Worm (Caenorhabditis elegans) whole organism, L3 larva: ENCODE measurements around the gene Y39B6A.3.

ENCODE experiments used
- R02D3.7 ChIP-seq: fragments of 150-350 bp; optimal IDR thresholded peaks from 2 replicates; lab custom pipeline; 2014; ENCODE audit warnings: missing biosample characterization, missing genetic modification characterization
- aly-2 ChIP-seq: fragments of 150-350 bp; optimal IDR thresholded peaks from 2 replicates; lab custom pipeline; 2014; ENCODE audit warnings: missing biosample characterization, missing genetic modification characterization
- ama-1 ChIP-seq: fragments of 150-350 bp; optimal IDR thresholded peaks from 2 replicates; lab custom pipeline; 2018
- ceh-16 ChIP-seq: sonication (generic microtip); optimal IDR thresholded peaks from 2 replicates; lab custom pipeline; 2017; ENCODE audit warnings: missing biosample characterization, missing genetic modification characterization
- ceh-28 ChIP-seq: fragments of 150-350 bp; optimal IDR thresholded peaks from 2 replicates; lab custom pipeline; 2014; ENCODE audit warnings: missing biosample characterization, missing genetic modification reagents, missing genetic modification characterization
- ceh-82 ChIP-seq: fragments of 150-350 bp; optimal IDR thresholded peaks from 2 replicates; lab custom pipeline; 2014; ENCODE audit warnings: missing biosample characterization, missing genetic modification characterization
- ceh-9 ChIP-seq: sonication (generic microtip); optimal IDR thresholded peaks from 2 replicates; lab custom pipeline; 2018; ENCODE audit warnings: missing biosample characterization, missing genetic modification characterization
- daf-12 ChIP-seq: fragments of 150-350 bp; optimal IDR thresholded peaks from 2 replicates; lab custom pipeline; 2014; ENCODE audit warnings: missing biosample characterization, missing genetic modification reagents, missing genetic modification characterization
- egl-5 ChIP-seq: fragments of 150-350 bp; optimal IDR thresholded peaks from 2 replicates; lab custom pipeline; 2017; ENCODE audit warnings: missing biosample characterization, missing genetic modification reagents, missing genetic modification characterization, inconsistent platforms
- elt-1 ChIP-seq: fragments of 150-350 bp; optimal IDR thresholded peaks from 2 replicates; lab custom pipeline; 2014; ENCODE audit warnings: missing biosample characterization, missing genetic modification characterization
- elt-2 ChIP-seq: sonication (generic microtip); optimal IDR thresholded peaks from 2 replicates; lab custom pipeline; 2016; ENCODE audit warnings: missing genetic modification reagents, mild to moderate bottlenecking, missing genetic modification characterization, missing compliant biosample characterization
- elt-3 ChIP-seq, 3 experiments: fragments of 150-350 bp in 1 of 3; sonication (generic microtip) in 2 of 3; optimal IDR thresholded peaks; 2 replicates in 2 of 3; 4 replicates in 1 of 3; lab custom pipeline; 2014 to 2017; ENCODE audit warnings: missing biosample characterization in 3 of 3, missing genetic modification characterization in 3 of 3
- eor-1 ChIP-seq, 2 experiments: fragments of 150-350 bp; optimal IDR thresholded peaks; 2 replicates each; lab custom pipeline; 2014 to 2018; ENCODE audit warnings: missing biosample characterization in 2 of 2, missing genetic modification characterization in 2 of 2
- fkh-10 ChIP-seq: sonication (generic microtip); optimal IDR thresholded peaks from 2 replicates; lab custom pipeline; 2017; ENCODE audit warnings: missing biosample characterization, missing genetic modification reagents, missing genetic modification characterization
- fkh-2 ChIP-seq: fragments of 150-350 bp; optimal IDR thresholded peaks from 2 replicates; lab custom pipeline; 2014; ENCODE audit warnings: missing biosample characterization, missing genetic modification reagents, missing genetic modification characterization
- jun-1 ChIP-seq: fragments of 150-350 bp; optimal IDR thresholded peaks from 2 replicates; lab custom pipeline; 2014; ENCODE audit warnings: missing biosample characterization, missing genetic modification reagents, missing genetic modification characterization
- lin-15B ChIP-seq: fragments of 150-350 bp; optimal IDR thresholded peaks from 2 replicates; lab custom pipeline; 2014; ENCODE audit warnings: missing biosample characterization, missing genetic modification characterization
- lin-39 ChIP-seq: fragments of 150-350 bp; optimal IDR thresholded peaks from 2 replicates; lab custom pipeline; 2018; ENCODE audit warnings: missing biosample characterization, missing genetic modification reagents, missing genetic modification characterization
- lsy-12 ChIP-seq: sonication (generic microtip); optimal IDR thresholded peaks from 2 replicates; lab custom pipeline; 2016; ENCODE audit warnings: mild to moderate bottlenecking, missing genetic modification characterization, missing compliant biosample characterization
- mdl-1 ChIP-seq: fragments of 150-350 bp; optimal IDR thresholded peaks from 2 replicates; lab custom pipeline; 2014; ENCODE audit warnings: missing biosample characterization, missing genetic modification characterization
- mml-1 ChIP-seq: fragments of 150-350 bp; sonication (generic microtip); optimal IDR thresholded peaks from 3 replicates; lab custom pipeline; 2014; ENCODE audit warnings: missing biosample characterization, missing genetic modification characterization
- nhr-11 ChIP-seq: fragments of 150-350 bp; optimal IDR thresholded peaks from 2 replicates; lab custom pipeline; 2014; ENCODE audit warnings: missing biosample characterization, missing genetic modification characterization
- nhr-12 ChIP-seq: fragments of 150-350 bp; optimal IDR thresholded peaks from 2 replicates; lab custom pipeline; 2014; ENCODE audit warnings: missing biosample characterization, missing genetic modification characterization
- nhr-23 ChIP-seq: fragments of 150-350 bp; optimal IDR thresholded peaks from 2 replicates; lab custom pipeline; 2014; ENCODE audit warnings: missing biosample characterization, missing genetic modification reagents, missing genetic modification characterization
- nhr-237 ChIP-seq: fragments of 150-350 bp; optimal IDR thresholded peaks from 2 replicates; lab custom pipeline; 2014; ENCODE audit warnings: missing biosample characterization, missing genetic modification characterization
- nhr-25 ChIP-seq: sonication (generic microtip); optimal IDR thresholded peaks from 2 replicates; lab custom pipeline; 2017; ENCODE audit warnings: missing biosample characterization, missing genetic modification characterization
- nhr-28 ChIP-seq: fragments of 150-350 bp; optimal IDR thresholded peaks from 2 replicates; lab custom pipeline; 2014; ENCODE audit warnings: missing biosample characterization, missing genetic modification characterization
- nhr-67 ChIP-seq: fragments of 150-350 bp; optimal IDR thresholded peaks from 2 replicates; lab custom pipeline; 2014; ENCODE audit warnings: missing biosample characterization, missing genetic modification characterization
- nhr-76 ChIP-seq: fragments of 150-350 bp; sonication (generic microtip); optimal IDR thresholded peaks from 5 replicates; lab custom pipeline; 2014; ENCODE audit warnings: missing biosample characterization, missing genetic modification characterization
- nhr-77 ChIP-seq: fragments of 150-350 bp; optimal IDR thresholded peaks from 2 replicates; lab custom pipeline; 2014; ENCODE audit warnings: missing biosample characterization, missing genetic modification characterization
- pha-4 ChIP-seq: fragments of 150-350 bp; optimal IDR thresholded peaks from 2 replicates; lab custom pipeline; 2014; ENCODE audit warnings: missing biosample characterization, missing genetic modification reagents, missing genetic modification characterization
- pqm-1 ChIP-seq: fragments of 150-350 bp; optimal IDR thresholded peaks from 2 replicates; lab custom pipeline; 2017; ENCODE audit warnings: missing biosample characterization, missing genetic modification characterization, inconsistent platforms
- sea-2 ChIP-seq: fragments of 150-350 bp; sonication (generic microtip); optimal IDR thresholded peaks from 4 replicates; lab custom pipeline; 2014; ENCODE audit warnings: missing biosample characterization, missing genetic modification reagents, missing genetic modification characterization
- skn-1 ChIP-seq: fragments of 150-350 bp; optimal IDR thresholded peaks from 2 replicates; lab custom pipeline; 2014; ENCODE audit warnings: missing biosample characterization, missing genetic modification characterization
- tbx-2 ChIP-seq: sonication (generic microtip); optimal IDR thresholded peaks from 2 replicates; lab custom pipeline; 2016; ENCODE audit warnings: mild to moderate bottlenecking, missing genetic modification characterization, missing compliant biosample characterization
- unc-39 ChIP-seq: sonication (generic microtip); optimal IDR thresholded peaks from 4 replicates; lab custom pipeline; 2017; ENCODE audit warnings: missing biosample characterization, missing genetic modification characterization
- zag-1 ChIP-seq: fragments of 150-350 bp; optimal IDR thresholded peaks from 2 replicates; lab custom pipeline; 2014; ENCODE audit warnings: missing biosample characterization, missing genetic modification characterization
- ztf-4 ChIP-seq: fragments of 150-350 bp; optimal IDR thresholded peaks from 2 replicates; lab custom pipeline; 2014; ENCODE audit warnings: missing biosample characterization, missing genetic modification characterization

Gene Y39B6A.3

DNA sequence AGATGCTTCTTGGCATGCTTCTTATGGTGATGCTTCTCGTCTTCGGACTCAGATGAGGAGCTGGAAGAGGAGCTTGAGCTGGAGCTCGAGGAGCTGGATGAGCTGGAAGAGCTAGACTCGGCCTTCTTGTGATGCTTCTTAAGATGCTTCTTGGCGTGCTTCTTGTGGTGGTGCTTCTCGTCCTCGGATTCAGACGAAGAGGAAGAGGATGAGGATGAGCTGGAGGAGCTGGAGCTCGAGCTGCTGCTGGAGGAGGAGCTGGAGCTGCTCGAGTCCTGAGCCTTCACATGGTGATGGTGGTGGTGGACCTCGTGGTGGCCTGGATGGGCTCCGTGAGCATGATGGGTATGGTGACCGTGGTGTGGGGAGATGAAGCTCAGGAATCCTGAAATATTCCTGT lies 13.0 kb upstream of the Y39B6A.3 start:
- TF ChIP-seq lin-15B (tag; lab: Kevin White, UChicago) (no peak), zag-1 (tag; lab: Kevin White, UChicago) (no peak), nhr-12 (tag; lab: Kevin White, UChicago) (no peak)

DNA sequence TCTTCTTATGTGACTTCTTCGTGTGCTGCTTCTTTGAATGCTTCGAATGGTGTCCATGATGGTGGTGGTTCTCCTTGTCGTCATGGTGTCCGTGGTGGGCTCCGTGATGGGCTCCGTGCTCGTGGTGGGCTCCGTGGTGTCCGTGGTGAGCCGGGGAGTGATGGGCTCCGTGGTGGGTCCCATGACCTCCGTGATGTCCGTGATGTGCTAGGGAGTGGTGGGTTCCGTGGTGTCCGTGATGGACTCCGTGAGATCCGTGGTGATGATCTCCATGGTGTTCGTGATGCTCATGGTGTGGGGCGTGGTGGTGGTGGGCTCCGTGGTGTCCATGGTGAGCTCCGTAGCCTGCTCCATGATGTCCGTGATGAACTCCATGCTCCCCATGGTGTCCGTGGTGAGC lies 11.4 kb upstream of the Y39B6A.3 start:
- TF ChIP-seq R02D3.7 (no peak), mdl-1 (no peak), ceh-82 (no peak), pha-4 (tag; lab: Kevin White, UChicago) (no peak), ztf-4 (tag; lab: Kevin White, UChicago) (no peak), skn-1 (tag; lab: Kevin White, UChicago) (no peak), lsy-12 (tag; lab: Kevin White, UChicago) (no peak), nhr-12 (tag; lab: Kevin White, UChicago) (no peak), nhr-76 (tag; lab: Kevin White, UChicago) (no peak), nhr-25 (tag; lab: Kevin White, UChicago) (no peak), tbx-2 (tag; lab: Kevin White, UChicago) (no peak), ceh-9 (tag; lab: Kevin White, UChicago) (no peak), nhr-237 (no peak)

DNA sequence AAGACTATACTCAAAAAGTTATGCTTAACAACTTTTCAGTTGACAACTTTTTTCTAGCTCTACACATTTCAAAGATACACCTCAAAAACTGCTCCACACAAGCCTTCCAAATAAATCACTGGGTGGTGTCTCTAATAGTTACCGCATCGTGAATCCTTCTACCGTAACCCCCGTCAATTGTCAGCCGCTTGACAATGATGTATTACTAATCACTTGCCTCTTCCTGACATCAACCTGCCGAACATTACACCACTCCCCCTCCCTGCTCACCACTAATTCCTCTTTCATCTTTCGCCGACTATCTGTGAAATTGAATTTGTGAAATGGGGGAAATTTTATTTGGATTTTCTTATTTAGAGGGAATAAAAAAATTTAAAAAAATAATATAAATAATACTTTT lies 8.1 kb downstream of the Y39B6A.3 start:
- TF ChIP-seq lin-39 (tag; lab: Kevin White, UChicago), result no peak
- TF ChIP-seq mml-1 (tag; lab: Kevin White, UChicago), result no peak
- TF ChIP-seq daf-12 (tag; lab: Kevin White, UChicago), result no peak
- TF ChIP-seq nhr-77, result no peak
- TF ChIP-seq eor-1 (tag; optimal IDR thresholded peaks at IDR 0.05; lab: Kevin White, UChicago), result no peak
- TF ChIP-seq elt-1 (tag; lab: Kevin White, UChicago), result no peak
- no peak for TF ChIP-seq aly-2 (tag; lab: Kevin White, UChicago)
- TF ChIP-seq nhr-12 (tag; lab: Kevin White, UChicago), result no peak
- no peak for TF ChIP-seq ceh-28 (tag; lab: Kevin White, UChicago)
- TF ChIP-seq fkh-10 (GFP tag; lab: Kevin White, UChicago), result no peak

DNA sequence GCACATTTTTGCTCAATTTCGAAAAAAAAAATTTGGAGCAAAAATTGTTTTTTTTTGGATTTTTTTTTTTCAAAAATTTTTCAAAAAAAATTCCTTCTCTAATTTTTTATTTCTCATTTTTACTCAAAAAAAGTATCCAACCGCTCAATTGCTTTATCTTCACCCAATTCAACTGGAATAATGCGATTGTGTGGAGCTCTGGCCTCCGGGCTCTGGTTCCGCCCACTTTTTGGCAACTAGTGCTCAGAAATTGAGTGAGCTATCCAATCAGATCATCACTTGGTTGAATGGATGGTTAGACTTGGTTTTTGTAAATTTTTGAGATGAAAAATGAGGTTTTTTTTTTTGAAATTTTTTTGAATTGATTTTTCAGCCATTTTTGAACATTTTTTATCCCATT lies 10.9 kb downstream of the Y39B6A.3 start:
- no peak for TF ChIP-seq nhr-25 (tag; lab: Kevin White, UChicago)
- no peak for TF ChIP-seq ama-1 (lab: Kevin White, UChicago)
- TF ChIP-seq nhr-77, result no peak
- TF ChIP-seq fkh-10 (GFP tag; lab: Kevin White, UChicago), result no peak
- no peak for TF ChIP-seq nhr-28 (tag; lab: Kevin White, UChicago)
- TF ChIP-seq daf-12 (tag; lab: Kevin White, UChicago), result no peak
- TF ChIP-seq lsy-12 (tag; lab: Kevin White, UChicago), result no peak
- TF ChIP-seq unc-39 (tag; lab: Kevin White, UChicago), result no peak
- no peak for TF ChIP-seq nhr-67 (tag; lab: Kevin White, UChicago)
- TF ChIP-seq nhr-12 (tag; lab: Kevin White, UChicago), result no peak
- no peak for TF ChIP-seq elt-2 (tag; lab: Kevin White, UChicago)
- no peak for TF ChIP-seq jun-1 (tag; lab: Kevin White, UChicago)
- no peak for TF ChIP-seq fkh-2 (tag; lab: Kevin White, UChicago)
- TF ChIP-seq nhr-11 (tag; lab: Kevin White, UChicago), result no peak
- no peak for TF ChIP-seq nhr-76 (tag; lab: Kevin White, UChicago)
- TF ChIP-seq ceh-28 (tag; lab: Kevin White, UChicago), result no peak
- TF ChIP-seq nhr-23 (tag; lab: Kevin White, UChicago), result no peak
- no peak for TF ChIP-seq elt-3 (tag; optimal IDR thresholded peaks at IDR 0.05; lab: Kevin White, UChicago)
- no peak for TF ChIP-seq tbx-2 (tag; lab: Kevin White, UChicago)

DNA sequence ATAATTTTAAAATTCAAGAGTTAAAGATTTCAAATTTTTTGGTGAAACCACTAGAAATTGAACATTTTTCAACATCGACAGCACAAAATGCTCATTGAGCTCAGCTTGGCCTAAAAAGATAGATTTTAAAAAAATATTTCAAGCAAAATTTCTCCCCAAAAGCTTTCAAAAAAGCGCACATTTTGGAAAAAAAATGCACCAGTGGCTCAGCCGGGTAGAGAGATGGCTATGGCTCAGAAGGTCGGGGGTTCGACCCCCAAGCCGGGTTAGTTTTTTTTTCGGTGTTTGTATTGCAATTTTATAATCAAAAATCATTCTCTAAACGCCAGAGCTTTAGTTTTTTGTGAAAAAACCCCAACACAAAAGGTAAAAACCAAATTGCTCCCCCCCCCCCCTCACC lies 12.0 kb downstream of the Y39B6A.3 start:
- TF ChIP-seq ceh-16 (tag; lab: Kevin White, UChicago), result no peak
- TF ChIP-seq egl-5 (tag; lab: Kevin White, UChicago), result no peak
- no peak for TF ChIP-seq nhr-77
- no peak for TF ChIP-seq ceh-82
- TF ChIP-seq daf-12 (tag; lab: Kevin White, UChicago), result no peak
- no peak for TF ChIP-seq aly-2 (tag; lab: Kevin White, UChicago)
- TF ChIP-seq pqm-1, result no peak
- TF ChIP-seq sea-2 (GFP tag; lab: Kevin White, UChicago), result no peak
- no peak for TF ChIP-seq ztf-4 (tag; lab: Kevin White, UChicago)
- no peak for TF ChIP-seq nhr-11 (tag; lab: Kevin White, UChicago)
- TF ChIP-seq jun-1 (tag; lab: Kevin White, UChicago), result no peak
- no peak for TF ChIP-seq skn-1 (tag; lab: Kevin White, UChicago)
- no peak for TF ChIP-seq lin-39 (tag; lab: Kevin White, UChicago)
